Fruit fly (Drosophila melanogaster) whole organism, embryonic: ENCODE results near the gene CG1965.

Source experiments
- B-H2 ChIP-seq: fragments of 200-800 bp; sonication (Bioruptor generic); optimal IDR thresholded peaks from 2 replicates; lab custom pipeline; 2018; ENCODE audit warnings: missing biosample characterization, mild to moderate bottlenecking, missing genetic modification characterization
- Bgb ChIP-seq: fragments of 200-800 bp; sonication (Bioruptor generic); IDR thresholded peaks from 2 replicates; pipeline ENCODE4 v1.3.6; 2022; ENCODE audit warnings: missing biosample characterization, missing genetic modification characterization; ENCODE audit not compliant: partially characterized antibody
- CG1024 ChIP-seq: fragments of 200-800 bp; sonication (Bioruptor generic); IDR thresholded peaks from 2 replicates; pipeline ENCODE4 v1.3.6; 2022; ENCODE audit warnings: missing biosample characterization, missing genetic modification characterization
- CG10366 ChIP-seq: fragments of 200-800 bp; sonication (Bioruptor generic); IDR thresholded peaks from 2 replicates; pipeline ENCODE4 v1.3.6; 2022; ENCODE audit warnings: missing biosample characterization, missing genetic modification characterization
- CG10462 ChIP-seq: fragments of 200-800 bp; sonication (Bioruptor generic); optimal IDR thresholded peaks from 2 replicates; lab custom pipeline; 2016; ENCODE audit warnings: missing biosample characterization, missing genetic modification characterization
- CG11695 ChIP-seq: fragments of 200-800 bp; sonication (Bioruptor generic); IDR thresholded peaks from 3 replicates; pipeline ENCODE4 v1.3.6; 2022; ENCODE audit warnings: missing biosample characterization, missing genetic modification characterization
- CG12391 ChIP-seq: fragments of 200-800 bp; sonication (Bioruptor generic); optimal IDR thresholded peaks from 3 replicates; lab custom pipeline; 2018; ENCODE audit warnings: missing biosample characterization, mild to moderate bottlenecking, missing genetic modification characterization, moderate library complexity
- CG12744 ChIP-seq: fragments of 200-800 bp; sonication (Bioruptor generic); optimal IDR thresholded peaks from 2 replicates; lab custom pipeline; 2016; ENCODE audit warnings: missing biosample characterization, missing genetic modification characterization
- CG13775 ChIP-seq: fragments of 200-800 bp; sonication (Bioruptor generic); optimal IDR thresholded peaks from 3 replicates; lab custom pipeline; 2017; ENCODE audit warnings: missing biosample characterization, mild to moderate bottlenecking, missing genetic modification characterization
- CG14965 ChIP-seq: fragments of 200-800 bp; sonication (Bioruptor generic); optimal IDR thresholded peaks from 2 replicates; lab custom pipeline; 2016; ENCODE audit warnings: missing biosample characterization, missing genetic modification characterization, borderline replicate concordance
- CG15073 ChIP-seq: fragments of 200-800 bp; sonication (Bioruptor generic); optimal IDR thresholded peaks from 2 replicates; lab custom pipeline; 2016; ENCODE audit warnings: missing biosample characterization, missing genetic modification characterization
- CG18011 ChIP-seq: fragments of 200-800 bp; sonication (Bioruptor generic); optimal IDR thresholded peaks from 2 replicates; lab custom pipeline; 2017; ENCODE audit warnings: missing biosample characterization, missing genetic modification characterization, mild to moderate bottlenecking, moderate library complexity, missing genotype
- CG18262 ChIP-seq: fragments of 200-800 bp; optimal IDR thresholded peaks from 3 replicates; lab custom pipeline; 2019; ENCODE audit warnings: missing biosample characterization, mild to moderate bottlenecking, missing genetic modification characterization, moderate library complexity
- CG2120 ChIP-seq: fragments of 200-800 bp; sonication (Bioruptor generic); optimal IDR thresholded peaks from 3 replicates; lab custom pipeline; 2016; ENCODE audit warnings: missing biosample characterization, missing genetic modification characterization
- CG2712 ChIP-seq: fragments of 200-800 bp; optimal IDR thresholded peaks from 3 replicates; lab custom pipeline; 2019; ENCODE audit warnings: missing biosample characterization, mild to moderate bottlenecking, missing genetic modification characterization, moderate library complexity
- CG3407 ChIP-seq: fragments of 200-800 bp; sonication (Bioruptor generic); optimal IDR thresholded peaks from 2 replicates; lab custom pipeline; 2018; ENCODE audit warnings: missing biosample characterization, mild to moderate bottlenecking, missing genetic modification characterization
- CG34376 ChIP-seq: fragments of 200-800 bp; sonication (Bioruptor generic); optimal IDR thresholded peaks from 2 replicates; lab custom pipeline; 2018; ENCODE audit warnings: missing biosample characterization, mild to moderate bottlenecking, missing genetic modification characterization
- CG6683 ChIP-seq: fragments of 200-800 bp; sonication (Bioruptor generic); optimal IDR thresholded peaks from 2 replicates; lab custom pipeline; 2017; ENCODE audit warnings: missing biosample characterization, mild to moderate bottlenecking, missing genetic modification characterization, missing genetic modification reagents
- CG7786 ChIP-seq: fragments of 200-800 bp; sonication (Bioruptor generic); optimal IDR thresholded peaks from 2 replicates; lab custom pipeline; 2016; ENCODE audit warnings: missing biosample characterization, missing genetic modification characterization
- CG8089 ChIP-seq: fragments of 200-800 bp; sonication (Bioruptor generic); optimal IDR thresholded peaks from 3 replicates; lab custom pipeline; 2016; ENCODE audit warnings: missing biosample characterization, missing genetic modification characterization
- CG9609 ChIP-seq: fragments of 200-800 bp; sonication (Bioruptor generic); optimal IDR thresholded peaks from 3 replicates; lab custom pipeline; 2016; ENCODE audit warnings: missing biosample characterization, missing genetic modification characterization
- CG9876 ChIP-seq: fragments of 200-800 bp; sonication (Bioruptor generic); optimal IDR thresholded peaks from 2 replicates; lab custom pipeline; 2016; ENCODE audit warnings: missing biosample characterization, missing genetic modification characterization
- CTCF ChIP-seq: fragments of 200-800 bp; sonication (Bioruptor generic); optimal IDR thresholded peaks from 2 replicates; lab custom pipeline; 2017; ENCODE audit warnings: missing biosample characterization, mild to moderate bottlenecking, missing genetic modification characterization, moderate library complexity
- CkIIα-i1 ChIP-seq: fragments of 200-800 bp; sonication (Bioruptor generic); IDR thresholded peaks from 2 replicates; pipeline ENCODE4 v1.3.6; 2022; ENCODE audit warnings: missing biosample characterization, missing genetic modification characterization
- D19A ChIP-seq: fragments of 200-800 bp; optimal IDR thresholded peaks from 3 replicates; lab custom pipeline; 2019; ENCODE audit warnings: missing biosample characterization, mild to moderate bottlenecking, missing genetic modification characterization, moderate library complexity
- E2f2 ChIP-seq: fragments of 200-800 bp; sonication (Bioruptor generic); IDR thresholded peaks from 2 replicates; pipeline ENCODE4 v1.3.6; 2022; ENCODE audit warnings: missing biosample characterization, missing genetic modification characterization
- Eip74EF ChIP-seq, 2 experiments: fragments of 200-800 bp in 1 of 2; fragments of >200 bp in 1 of 2; sonication (Bioruptor generic) in 1 of 2; optimal IDR thresholded peaks; 2 replicates each; lab custom pipeline; 2017 to 2019; ENCODE audit warnings: missing biosample characterization in 2 of 2, missing genetic modification characterization in 2 of 2, mild to moderate bottlenecking in 1 of 2, moderate library complexity in 1 of 2
- Fer3 ChIP-seq: fragments of 200-800 bp; sonication (Bioruptor generic); optimal IDR thresholded peaks from 2 replicates; lab custom pipeline; 2018; ENCODE audit warnings: missing biosample characterization, mild to moderate bottlenecking, missing genetic modification characterization, moderate library complexity
- Hey ChIP-seq: fragments of 200-800 bp; sonication (Bioruptor generic); optimal IDR thresholded peaks from 3 replicates; lab custom pipeline; 2018; ENCODE audit warnings: missing biosample characterization, mild to moderate bottlenecking, missing genetic modification characterization
- Hmr ChIP-seq: fragments of 200-800 bp; sonication (Bioruptor generic); optimal IDR thresholded peaks from 3 replicates; lab custom pipeline; 2017; ENCODE audit warnings: mild to moderate bottlenecking, missing biosample characterization, missing genetic modification reagents, missing genetic modification characterization
- MESR4 ChIP-seq: fragments of 200-800 bp; sonication (Bioruptor generic); optimal IDR thresholded peaks from 2 replicates; lab custom pipeline; 2018; ENCODE audit warnings: missing biosample characterization, mild to moderate bottlenecking, missing genetic modification characterization, moderate library complexity
- Mrtf ChIP-seq: fragments of 200-800 bp; sonication (Bioruptor generic); IDR thresholded peaks from 3 replicates; pipeline ENCODE4 v1.3.6; 2022; ENCODE audit warnings: missing biosample characterization, missing genetic modification characterization
- Optix ChIP-seq: fragments of 200-800 bp; sonication (Bioruptor generic); IDR thresholded peaks from 3 replicates; pipeline ENCODE4 v1.3.6; 2022; ENCODE audit warnings: missing biosample characterization, missing genetic modification characterization
- Pdp1 ChIP-seq, 2 experiments: fragments of 200-800 bp; sonication (Bioruptor generic); optimal IDR thresholded peaks; 3 replicates each; lab custom pipeline; 2016; ENCODE audit warnings: missing biosample characterization in 2 of 2, missing genetic modification characterization in 2 of 2, mild to moderate bottlenecking in 1 of 2, moderate library complexity in 1 of 2
- Sin3A ChIP-seq: fragments of >200 bp; optimal IDR thresholded peaks from 2 replicates; lab custom pipeline; 2018
- Sox100B ChIP-seq: fragments of 200-800 bp; sonication (Bioruptor generic); optimal IDR thresholded peaks from 3 replicates; lab custom pipeline; 2018; ENCODE audit warnings: missing biosample characterization, mild to moderate bottlenecking, missing genetic modification characterization
- Xbp1 ChIP-seq: fragments of 200-800 bp; sonication (Bioruptor generic); optimal IDR thresholded peaks from 3 replicates; lab custom pipeline; 2016; ENCODE audit warnings: missing biosample characterization, mild to moderate bottlenecking, missing genetic modification characterization
- Xrp1 ChIP-seq: fragments of 200-800 bp; sonication (Bioruptor generic); IDR thresholded peaks from 2 replicates; pipeline ENCODE4 v1.3.6; 2022; ENCODE audit warnings: missing biosample characterization, missing genetic modification characterization
- cad ChIP-seq: fragments of >200 bp; optimal IDR thresholded peaks from 2 replicates; lab custom pipeline; 2017; ENCODE audit warnings: missing biosample characterization, missing genetic modification characterization
- corto ChIP-seq: fragments of 200-800 bp; sonication (Bioruptor generic); optimal IDR thresholded peaks from 2 replicates; lab custom pipeline; 2016; ENCODE audit warnings: missing biosample characterization, mild to moderate bottlenecking, missing genetic modification characterization, moderate library complexity
- crol ChIP-seq: fragments of 200-800 bp; sonication (Bioruptor generic); IDR thresholded peaks from 2 replicates; pipeline ENCODE4 v1.3.6; 2022; ENCODE audit warnings: missing biosample characterization, missing genetic modification characterization
- exex ChIP-seq: fragments of 200-800 bp; sonication (Bioruptor generic); optimal IDR thresholded peaks from 4 replicates; lab custom pipeline; 2018; ENCODE audit warnings: missing biosample characterization, mild to moderate bottlenecking, missing genetic modification characterization, moderate library complexity
- kay ChIP-seq: fragments of 200-800 bp; sonication (Bioruptor generic); optimal IDR thresholded peaks from 2 replicates; lab custom pipeline; 2016; ENCODE audit warnings: missing biosample characterization, missing genetic modification characterization
- ken ChIP-seq: fragments of 200-800 bp; sonication (Bioruptor generic); IDR thresholded peaks from 3 replicates; pipeline ENCODE4 v1.3.6; 2022; ENCODE audit warnings: missing biosample characterization, missing genetic modification characterization
- klu ChIP-seq: fragments of 200-800 bp; sonication (Bioruptor generic); IDR thresholded peaks from 2 replicates; pipeline ENCODE4 v1.3.6; 2022; ENCODE audit warnings: missing biosample characterization, missing genetic modification characterization
- ranshi ChIP-seq: fragments of 200-800 bp; sonication (Bioruptor generic); IDR thresholded peaks from 2 replicates; pipeline ENCODE4 v1.3.6; 2022; ENCODE audit warnings: missing biosample characterization, missing genetic modification characterization
- scrt ChIP-seq: fragments of 200-800 bp; sonication (Bioruptor generic); optimal IDR thresholded peaks from 2 replicates; lab custom pipeline; 2018; ENCODE audit warnings: missing biosample characterization, mild to moderate bottlenecking, missing genetic modification characterization, moderate library complexity
- sens ChIP-seq: fragments of 200-800 bp; sonication (Bioruptor generic); peaks from one replicate; lab custom pipeline; 2016; ENCODE audit warnings: missing biosample characterization, missing genetic modification characterization
- twi ChIP-seq: fragments of 200-800 bp; optimal IDR thresholded peaks from 2 replicates; lab custom pipeline; 2019; ENCODE audit warnings: missing biosample characterization, mild to moderate bottlenecking, missing genetic modification characterization, moderate library complexity
- unc-4 ChIP-seq: fragments of 200-800 bp; sonication (Bioruptor generic); IDR thresholded peaks from 2 replicates; pipeline ENCODE4 v1.3.6; 2022; ENCODE audit warnings: missing biosample characterization, missing genetic modification characterization; ENCODE audit not compliant: partially characterized antibody
- usp ChIP-seq: fragments of >200 bp; optimal IDR thresholded peaks from 2 replicates; lab custom pipeline; 2017; ENCODE audit warnings: missing biosample characterization, missing genetic modification characterization
- vnd ChIP-seq: fragments of 200-800 bp; sonication (Bioruptor generic); IDR thresholded peaks from 3 replicates; pipeline ENCODE4 v1.3.6; 2022; ENCODE audit warnings: missing biosample characterization, missing genetic modification characterization; ENCODE audit not compliant: partially characterized antibody

The CG1965 gene

DNA sequence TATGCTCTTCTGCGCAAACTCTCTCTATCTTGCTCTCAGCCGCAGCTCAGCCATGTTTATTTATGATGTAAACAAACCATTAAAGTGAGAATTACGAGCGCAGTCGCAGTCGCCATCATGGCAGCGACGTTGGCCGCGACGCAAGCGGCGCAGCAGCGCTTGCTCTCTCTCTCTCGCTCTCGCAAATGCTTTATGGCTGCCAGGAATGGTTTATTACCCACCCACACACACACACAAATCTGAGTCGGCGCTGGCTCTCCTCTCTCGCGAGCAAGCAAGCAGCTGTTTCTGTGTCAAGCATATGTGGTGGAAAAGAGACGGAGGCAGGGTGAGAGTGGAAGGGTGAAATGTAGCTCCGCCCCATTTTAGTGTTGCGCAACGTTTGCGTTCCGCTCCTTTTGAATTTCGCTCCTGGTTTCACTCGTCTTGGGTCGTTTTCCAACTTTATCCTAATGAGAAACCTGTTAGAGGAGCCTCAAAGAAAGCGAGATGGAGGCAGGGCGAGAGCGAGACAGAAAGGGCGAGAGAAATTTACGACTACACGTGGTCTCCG lies 29.9 kb upstream of the CG1965 start (continued):
- TF ChIP-seq CG13775 (GFP tag; lab: Kevin White, UChicago) (peak; percentile 11), klu (no peak), Eip74EF (GFP tag; optimal IDR thresholded peaks at IDR 0.05; lab: Kevin White, UChicago) (no peak), Bgb (GFP tag; lab: Robert Waterston, UW) (0 out of 2 replicates have a peak, but pooled peaks have one; percentile 22), B-H2 (GFP tag; lab: Kevin White, UChicago) (peak; percentile 34), ken (GFP tag; lab: Robert Waterston, UW) (no peak), CG10462 (GFP tag; lab: Kevin White, UChicago) (no peak), CG18262 (tag; lab: Kevin White, UChicago) (peak; percentile 18), corto (no peak), CG6683 (GFP tag; lab: Kevin White, UChicago) (no peak), CG34376 (no peak), ranshi (GFP tag; lab: Robert Waterston, UW) (no peak), MESR4 (GFP tag; lab: Kevin White, UChicago) (no peak), CG9609 (GFP tag; lab: Kevin White, UChicago) (no peak), CG14965 (GFP tag; lab: Kevin White, UChicago) (no peak), CG2712 (tag; lab: Kevin White, UChicago) (peak; percentile 14), CG12744 (GFP tag; lab: Kevin White, UChicago) (no peak), CG2120 (GFP tag; lab: Kevin White, UChicago) (no peak), Hey (tag; lab: Kevin White, UChicago) (peak; percentile 13), Hmr (GFP tag; lab: Kevin White, UChicago) (peak; percentile 37), CG15073 (no peak), vnd (GFP tag; lab: Robert Waterston, UW) (no peak), crol (GFP tag; lab: Robert Waterston, UW) (peak; percentile 72), Xbp1 (peak; percentile 10), kay (GFP tag; lab: Kevin White, UChicago) (no peak), Sin3A (lab: Kevin White, UChicago) (no peak), Xrp1 (GFP tag; lab: Robert Waterston, UW) (peak; percentile 42; the same call in 1 of the 2 replicates), CG7786 (GFP tag; lab: Kevin White, UChicago) (no peak), E2f2 (GFP tag; lab: Robert Waterston, UW) (no peak; the same call in 1 of the 2 replicates), usp (no peak), Mrtf (GFP tag; lab: Robert Waterston, UW) (no peak), CkIIα-i1 (GFP tag; lab: Robert Waterston, UW) (no peak), Optix (no peak), Sox100B (GFP tag; lab: Kevin White, UChicago) (no peak), unc-4 (GFP tag; lab: Robert Waterston, UW) (no peak), CG11695 (GFP tag; lab: Robert Waterston, UW) (no peak), CG18011 (no peak), CG1024 (GFP tag; lab: Robert Waterston, UW) (no peak; the same call in 1 of the 2 replicates), Pdp1 (GFP tag; optimal IDR thresholded peaks at IDR 0.05; lab: Kevin White, UChicago) (peak; percentile 11 to 86), CG10366 (GFP tag; lab: Robert Waterston, UW) (no peak), CTCF (no peak), sens (GFP tag; lab: Kevin White, UChicago) (peak; percentile 73), cad (GFP tag; lab: Kevin White, UChicago) (peak; percentile 100), CG9876 (GFP tag; lab: Kevin White, UChicago) (no peak), CG12391 (no peak), D19A (no peak), CG8089 (GFP tag; lab: Kevin White, UChicago) (peak; percentile 11), CG3407 (no peak), Fer3 (tag; lab: Kevin White, UChicago) (no peak), scrt (GFP tag; lab: Kevin White, UChicago) (peak; percentile 97), twi (tag; lab: Kevin White, UChicago) (peak; percentile 97), exex (no peak)
